Fruit fly (Drosophila melanogaster) whole organism, embryonic: Measurements from ENCODE around the gene CG31191.

Experiments used
- Blimp-1 ChIP-seq: fragments of 200-800 bp; sonication (Bioruptor generic); optimal IDR thresholded peaks from 3 replicates; lab custom pipeline; 2018; ENCODE audit warnings: missing biosample characterization, missing genetic modification characterization, mild to moderate bottlenecking, moderate library complexity, missing genetic modification reagents
- CG11085 ChIP-seq: fragments of 200-800 bp; sonication (Bioruptor generic); IDR thresholded peaks from 2 replicates; pipeline ENCODE4 v1.3.6; 2022; ENCODE audit warnings: missing biosample characterization, missing genetic modification characterization
- CG11456 ChIP-seq: fragments of 200-800 bp; sonication (Bioruptor generic); IDR thresholded peaks from 3 replicates; pipeline ENCODE4 v1.3.6; 2022; ENCODE audit warnings: missing biosample characterization, missing genetic modification characterization
- CG12236 ChIP-seq: fragments of 200-800 bp; sonication (Bioruptor generic); optimal IDR thresholded peaks from 2 replicates; lab custom pipeline; 2016; ENCODE audit warnings: missing biosample characterization, missing genetic modification characterization
- CG12299 ChIP-seq: fragments of 200-800 bp; sonication (Bioruptor generic); optimal IDR thresholded peaks from 2 replicates; lab custom pipeline; 2018; ENCODE audit warnings: missing biosample characterization, mild to moderate bottlenecking, missing genetic modification characterization
- CG1603 ChIP-seq: fragments of 200-800 bp; sonication (Bioruptor generic); optimal IDR thresholded peaks from 2 replicates; lab custom pipeline; 2019; ENCODE audit warnings: missing biosample characterization, mild to moderate bottlenecking, missing genetic modification characterization, moderate library complexity
- CG17912 ChIP-seq: fragments of 200-800 bp; sonication (Bioruptor generic); optimal IDR thresholded peaks from 2 replicates; lab custom pipeline; 2018; ENCODE audit warnings: missing biosample characterization, mild to moderate bottlenecking, missing genetic modification characterization
- CG1792 ChIP-seq: fragments of 200-800 bp; sonication (Bioruptor generic); optimal IDR thresholded peaks from 2 replicates; lab custom pipeline; 2016; ENCODE audit warnings: missing biosample characterization, missing genetic modification characterization
- CG18619 ChIP-seq: fragments of 200-800 bp; sonication (Bioruptor generic); optimal IDR thresholded peaks from 3 replicates; lab custom pipeline; 2017; ENCODE audit warnings: missing biosample characterization, mild to moderate bottlenecking, missing genetic modification characterization
- CG2202 ChIP-seq: fragments of 200-800 bp; sonication (Bioruptor generic); optimal IDR thresholded peaks from 2 replicates; lab custom pipeline; 2018; ENCODE audit warnings: missing biosample characterization, mild to moderate bottlenecking, missing genetic modification characterization
- CG2678 ChIP-seq: fragments of 200-800 bp; sonication (Bioruptor generic); optimal IDR thresholded peaks from 3 replicates; lab custom pipeline; 2019; ENCODE audit warnings: missing biosample characterization, mild to moderate bottlenecking, missing genetic modification characterization, moderate library complexity
- CG2875 ChIP-seq: fragments of 200-800 bp; sonication (Bioruptor generic); optimal IDR thresholded peaks from 2 replicates; lab custom pipeline; 2017; ENCODE audit warnings: missing biosample characterization, mild to moderate bottlenecking, missing genetic modification characterization, missing genetic modification reagents
- CG2889 ChIP-seq: fragments of 200-800 bp; sonication (Bioruptor generic); IDR thresholded peaks from 3 replicates; pipeline ENCODE4 v1.3.6; 2022; ENCODE audit warnings: missing biosample characterization, missing genetic modification characterization
- CG31224 ChIP-seq: fragments of 200-800 bp; sonication (Bioruptor generic); IDR thresholded peaks from 2 replicates; pipeline ENCODE4 v1.3.6; 2022; ENCODE audit warnings: missing biosample characterization, missing genetic modification characterization
- CG32532 ChIP-seq: fragments of 200-800 bp; sonication (Bioruptor generic); IDR thresholded peaks from 2 replicates; pipeline ENCODE4 v1.3.6; 2022; ENCODE audit warnings: missing biosample characterization, missing genetic modification characterization
- CG32772 ChIP-seq: fragments of 200-800 bp; sonication (Bioruptor generic); IDR thresholded peaks from 2 replicates; pipeline ENCODE4 v1.3.6; 2022; ENCODE audit warnings: missing biosample characterization, missing genetic modification characterization
- CG7839 ChIP-seq: fragments of 200-800 bp; sonication (Bioruptor generic); optimal IDR thresholded peaks from 3 replicates; lab custom pipeline; 2018; ENCODE audit warnings: missing biosample characterization, mild to moderate bottlenecking, missing genetic modification characterization, moderate library complexity
- CHES-1-like ChIP-seq: fragments of 200-800 bp; sonication (Bioruptor generic); optimal IDR thresholded peaks from 2 replicates; lab custom pipeline; 2016; ENCODE audit warnings: missing biosample characterization, missing genetic modification characterization
- D ChIP-seq, 2 experiments: fragments of 200-800 bp in 1 of 2; fragments of >200 bp in 1 of 2; sonication (Bioruptor generic) in 1 of 2; optimal IDR thresholded peaks; 2 replicates in 1 of 2; 3 replicates in 1 of 2; lab custom pipeline; 2017; ENCODE audit warnings: mild to moderate bottlenecking in 1 of 2, missing biosample characterization in 1 of 2, missing genetic modification characterization in 1 of 2, missing genetic modification reagents in 1 of 2
- D19A ChIP-seq: fragments of 200-800 bp; optimal IDR thresholded peaks from 3 replicates; lab custom pipeline; 2019; ENCODE audit warnings: missing biosample characterization, mild to moderate bottlenecking, missing genetic modification characterization, moderate library complexity
- D19B ChIP-seq: fragments of 200-800 bp; sonication (Bioruptor generic); optimal IDR thresholded peaks from 2 replicates; lab custom pipeline; 2017; ENCODE audit warnings: missing biosample characterization, mild to moderate bottlenecking, missing genetic modification characterization
- Deaf1 ChIP-seq: fragments of 200-800 bp; optimal IDR thresholded peaks from 3 replicates; lab custom pipeline; 2019; ENCODE audit warnings: missing biosample characterization, mild to moderate bottlenecking, missing genetic modification characterization, moderate library complexity
- Dll ChIP-seq: fragments of 200-800 bp; sonication (Bioruptor generic); IDR thresholded peaks from 4 replicates; pipeline ENCODE4 v1.3.6; 2022; ENCODE audit warnings: missing biosample characterization, missing genetic modification characterization; ENCODE audit not compliant: partially characterized antibody
- E2f2 ChIP-seq: fragments of 200-800 bp; sonication (Bioruptor generic); IDR thresholded peaks from 2 replicates; pipeline ENCODE4 v1.3.6; 2022; ENCODE audit warnings: missing biosample characterization, missing genetic modification characterization
- Kr ChIP-seq: fragments of 200-800 bp; sonication (Bioruptor generic); optimal IDR thresholded peaks from 2 replicates; lab custom pipeline; 2017; ENCODE audit warnings: missing biosample characterization, mild to moderate bottlenecking, missing genetic modification characterization
- Rfx ChIP-seq: fragments of 200-800 bp; sonication (Bioruptor generic); IDR thresholded peaks from 2 replicates; pipeline ENCODE4 v1.3.6; 2022; ENCODE audit warnings: missing biosample characterization, missing genetic modification characterization
- Side ChIP-seq: fragments of 200-800 bp; sonication (Bioruptor generic); optimal IDR thresholded peaks from 2 replicates; lab custom pipeline; 2016; ENCODE audit warnings: missing biosample characterization, missing genetic modification characterization
- Sox100B ChIP-seq: fragments of 200-800 bp; sonication (Bioruptor generic); optimal IDR thresholded peaks from 3 replicates; lab custom pipeline; 2018; ENCODE audit warnings: missing biosample characterization, mild to moderate bottlenecking, missing genetic modification characterization
- ap ChIP-seq: fragments of 200-800 bp; sonication (Bioruptor generic); IDR thresholded peaks from 2 replicates; pipeline ENCODE4 v1.3.6; 2022; ENCODE audit warnings: missing biosample characterization, missing genetic modification characterization
- az2 ChIP-seq: fragments of 200-800 bp; sonication (Bioruptor generic); optimal IDR thresholded peaks from 3 replicates; lab custom pipeline; 2016; ENCODE audit warnings: missing biosample characterization, missing genetic modification characterization
- btn ChIP-seq: fragments of 200-800 bp; sonication (Bioruptor generic); optimal IDR thresholded peaks from 2 replicates; lab custom pipeline; 2016; ENCODE audit warnings: missing biosample characterization, missing genetic modification characterization
- crol ChIP-seq: fragments of 200-800 bp; sonication (Bioruptor generic); IDR thresholded peaks from 2 replicates; pipeline ENCODE4 v1.3.6; 2022; ENCODE audit warnings: missing biosample characterization, missing genetic modification characterization
- dmrt99B ChIP-seq: fragments of 200-800 bp; sonication (Bioruptor generic); optimal IDR thresholded peaks from 2 replicates; lab custom pipeline; 2018; ENCODE audit warnings: missing biosample characterization, mild to moderate bottlenecking, missing genetic modification characterization, moderate library complexity
- fd64A ChIP-seq: fragments of 200-800 bp; sonication (Bioruptor generic); optimal IDR thresholded peaks from 3 replicates; lab custom pipeline; 2018; ENCODE audit warnings: missing biosample characterization, mild to moderate bottlenecking, missing genetic modification characterization
- ftz-f1 ChIP-seq: fragments of 200-800 bp; sonication (Bioruptor generic); optimal IDR thresholded peaks from 2 replicates; lab custom pipeline; 2016; ENCODE audit warnings: missing biosample characterization, missing genetic modification characterization
- gro ChIP-seq: fragments of 200-800 bp; sonication (Bioruptor generic); optimal IDR thresholded peaks from 2 replicates; lab custom pipeline; 2016; ENCODE audit warnings: missing biosample characterization, missing genetic modification characterization
- ham ChIP-seq: fragments of 200-800 bp; sonication (Bioruptor generic); IDR thresholded peaks from 2 replicates; pipeline ENCODE4 v1.3.6; 2022; ENCODE audit warnings: missing biosample characterization, missing genetic modification characterization
- luna ChIP-seq: fragments of 200-800 bp; sonication (Bioruptor generic); optimal IDR thresholded peaks from 2 replicates; lab custom pipeline; 2016; ENCODE audit warnings: missing biosample characterization, missing genetic modification characterization
- pnt ChIP-seq: fragments of 200-800 bp; sonication (Bioruptor generic); optimal IDR thresholded peaks from 3 replicates; lab custom pipeline; 2016; ENCODE audit warnings: missing biosample characterization, missing genetic modification characterization
- rib ChIP-seq: fragments of 200-800 bp; sonication (Bioruptor generic); IDR thresholded peaks from 2 replicates; pipeline ENCODE4 v1.3.6; 2022; ENCODE audit warnings: missing biosample characterization, missing genetic modification characterization
- salm ChIP-seq: fragments of 200-800 bp; sonication (Bioruptor generic); optimal IDR thresholded peaks from 2 replicates; lab custom pipeline; 2018; ENCODE audit warnings: missing biosample characterization, mild to moderate bottlenecking, missing genetic modification characterization
- ssp ChIP-seq: fragments of 200-800 bp; sonication (Bioruptor generic); IDR thresholded peaks from 2 replicates; pipeline ENCODE4 v1.3.6; 2022; ENCODE audit warnings: missing biosample characterization, missing genetic modification characterization
- tll ChIP-seq, 2 experiments: fragments of 200-800 bp in 1 of 2; fragments of >200 bp in 1 of 2; sonication (Bioruptor generic) in 1 of 2; optimal IDR thresholded peaks; 2 replicates each; lab custom pipeline; 2017 to 2019; ENCODE audit warnings: missing biosample characterization in 2 of 2, missing genetic modification characterization in 2 of 2, mild to moderate bottlenecking in 1 of 2, moderate library complexity in 1 of 2
- tup ChIP-seq: fragments of 200-800 bp; sonication (Bioruptor generic); optimal IDR thresholded peaks from 2 replicates; lab custom pipeline; 2016; ENCODE audit warnings: missing biosample characterization, mild to moderate bottlenecking, missing genetic modification characterization, moderate library complexity
- wdn ChIP-seq: fragments of 200-800 bp; sonication (Bioruptor generic); IDR thresholded peaks from 2 replicates; pipeline ENCODE4 v1.3.6; 2022; ENCODE audit warnings: missing biosample characterization, missing genetic modification characterization
- wek ChIP-seq: fragments of 200-800 bp; sonication (Bioruptor generic); optimal IDR thresholded peaks from 3 replicates; lab custom pipeline; 2018; ENCODE audit warnings: missing biosample characterization, mild to moderate bottlenecking, missing genetic modification characterization, moderate library complexity
- zfh2 ChIP-seq: fragments of 200-800 bp; sonication (Bioruptor generic); optimal IDR thresholded peaks from 2 replicates; lab custom pipeline; 2016; ENCODE audit warnings: missing biosample characterization, missing genetic modification characterization

Gene CG31191

dm6 chr3R:20949175-20949748 lies 3.9 kb upstream of the CG31191 start (continued):
- TF ChIP-seq ap (GFP tag; lab: Robert Waterston, UW) (no peak), rib (GFP tag; lab: Robert Waterston, UW) (no peak), tll (GFP tag; optimal IDR thresholded peaks at IDR 0.05; lab: Kevin White, UChicago) (peak in 1 of 2 experiments; percentile 26), ssp (GFP tag; lab: Robert Waterston, UW) (no peak), CG2875 (GFP tag; lab: Kevin White, UChicago) (no peak)
- TF ChIP-seq, all 482 proteins: peak for 21

dm6 chr3R:20948448-20949174 lies 3.3 kb upstream of the CG31191 start, which contains the start of gene Atpalpha:
TSS of gene Atpalpha (plus strand) at chr3R:20948714.
- TF ChIP-seq CG2202 (tag; lab: Kevin White, UChicago): no peak
- TF ChIP-seq Sox100B (GFP tag; lab: Kevin White, UChicago): no peak
- peak; percentile 19 for TF ChIP-seq CG2678
- TF ChIP-seq wdn (GFP tag; lab: Robert Waterston, UW): no peak
- no peak for TF ChIP-seq CG32772
- TF ChIP-seq wek (GFP tag; lab: Kevin White, UChicago): no peak
- no peak for TF ChIP-seq gro (GFP tag; lab: Kevin White, UChicago)
- TF ChIP-seq Kr (GFP tag; lab: Kevin White, UChicago): no peak
- peak; percentile 36 for TF ChIP-seq salm
- TF ChIP-seq Blimp-1 (GFP tag; lab: Kevin White, UChicago): no peak
- no peak for TF ChIP-seq D19B (GFP tag; lab: Kevin White, UChicago)
- TF ChIP-seq D19A: peak; percentile 40
- TF ChIP-seq dmrt99B: no peak
- peak; percentile 30; the same call in 1 of the 2 replicates for TF ChIP-seq CG32532 (GFP tag; lab: Robert Waterston, UW)
- TF ChIP-seq D (optimal IDR thresholded peaks at IDR 0.05; lab: Kevin White, UChicago): no peak
- no peak for TF ChIP-seq D (GFP tag; optimal IDR thresholded peaks at IDR 0.05; lab: Kevin White, UChicago)
- no peak for TF ChIP-seq CG2889 (GFP tag; lab: Robert Waterston, UW)
- no peak for TF ChIP-seq CG18619 (GFP tag; lab: Kevin White, UChicago)
- no peak for TF ChIP-seq CG12299 (tag; lab: Kevin White, UChicago)
- TF ChIP-seq CG31224 (GFP tag; lab: Robert Waterston, UW): no peak
- no peak for TF ChIP-seq pnt (GFP tag; lab: Kevin White, UChicago)
- no peak for TF ChIP-seq E2f2 (GFP tag; lab: Robert Waterston, UW)
- TF ChIP-seq CG7839 (tag; lab: Kevin White, UChicago): no peak
- no peak for TF ChIP-seq crol (GFP tag; lab: Robert Waterston, UW)
- TF ChIP-seq Rfx (GFP tag; lab: Robert Waterston, UW): no peak
- peak; percentile 6 for TF ChIP-seq ftz-f1
- peak; percentile 23 for TF ChIP-seq Deaf1 (tag; lab: Kevin White, UChicago)
- TF ChIP-seq fd64A (GFP tag; lab: Kevin White, UChicago): peak; percentile 34
- TF ChIP-seq CG1792 (GFP tag; lab: Kevin White, UChicago): no peak
- TF ChIP-seq luna (GFP tag; lab: Kevin White, UChicago): no peak
- no peak for TF ChIP-seq Side (GFP tag; lab: Kevin White, UChicago)
- TF ChIP-seq CG1603: peak; percentile 67
- no peak for TF ChIP-seq btn
- TF ChIP-seq tup (GFP tag; lab: Kevin White, UChicago): no peak
- peak; percentile 7 for TF ChIP-seq CHES-1-like
- no peak for TF ChIP-seq CG11456 (GFP tag; lab: Robert Waterston, UW)
- TF ChIP-seq CG12236 (GFP tag; lab: Kevin White, UChicago): no peak
- TF ChIP-seq Dll (GFP tag; lab: Robert Waterston, UW): peak; percentile 95
- TF ChIP-seq az2 (GFP tag; lab: Kevin White, UChicago): no peak
- TF ChIP-seq zfh2 (GFP tag; lab: Kevin White, UChicago): no peak
- TF ChIP-seq CG11085 (GFP tag; lab: Robert Waterston, UW): no peak
- no peak for TF ChIP-seq ham (GFP tag; lab: Robert Waterston, UW)
- peak; percentile 49 for TF ChIP-seq CG17912 (GFP tag; lab: Kevin White, UChicago)
